Fruit fly (Drosophila melanogaster): Measurements from ENCODE around the gene Fcp3C.

- no peak for TF ChIP-seq psq (optimal IDR thresholded peaks at IDR 0.05)
- TF ChIP-seq Myc (optimal IDR thresholded peaks at IDR 0.05): no peak
- TF ChIP-seq h (optimal IDR thresholded peaks at IDR 0.05): no peak
- TF ChIP-seq Sin3A (optimal IDR thresholded peaks at IDR 0.05): no peak
These were observed 33.5 kb downstream of the Fcp3C start for dm6 chrX:3140809-3141208.

All from Kc167 (cell line).